Fruit fly (Drosophila melanogaster) whole organism, adult: Measurements from ENCODE around the gene CG13623.
A peak's percentile ranks its signal among the peaks of the same experiment; 100 is the strongest.

ENCODE experiments used
- CG11617 ChIP-seq: fragments of 200-800 bp; sonication (Bioruptor generic); optimal IDR thresholded peaks from 2 replicates; lab custom pipeline; 2017; ENCODE audit warnings: mild to moderate bottlenecking, missing biosample characterization, missing genetic modification reagents, missing genetic modification characterization
- CG14711 ChIP-seq: fragments of 200-800 bp; sonication (Bioruptor generic); optimal IDR thresholded peaks from 2 replicates; lab custom pipeline; 2018; ENCODE audit warnings: missing biosample characterization, mild to moderate bottlenecking, missing genetic modification characterization, moderate library complexity
- CG33017 ChIP-seq: fragments of 200-800 bp; sonication (Bioruptor generic); optimal IDR thresholded peaks from 2 replicates; lab custom pipeline; 2018; ENCODE audit warnings: missing biosample characterization, mild to moderate bottlenecking, missing genetic modification characterization, moderate library complexity
- CG5204 ChIP-seq: fragments of 200-800 bp; sonication (Bioruptor generic); optimal IDR thresholded peaks from 2 replicates; lab custom pipeline; 2016; ENCODE audit warnings: missing biosample characterization, missing genetic modification characterization
- CG7045 ChIP-seq: fragments of 200-800 bp; sonication (Bioruptor generic); optimal IDR thresholded peaks from 2 replicates; lab custom pipeline; 2017; ENCODE audit warnings: missing biosample characterization, mild to moderate bottlenecking, missing genetic modification characterization
- Hr96 ChIP-seq: fragments of 200-800 bp; sonication (Bioruptor generic); optimal IDR thresholded peaks from 2 replicates; lab custom pipeline; 2016; ENCODE audit warnings: missing biosample characterization, missing genetic modification characterization
- Mnt ChIP-seq: fragments of 200-800 bp; sonication (Bioruptor generic); optimal IDR thresholded peaks from 2 replicates; lab custom pipeline; 2016; ENCODE audit warnings: missing biosample characterization, mild to moderate bottlenecking, missing genetic modification characterization
- cic ChIP-seq: fragments of 200-800 bp; sonication (Bioruptor generic); optimal IDR thresholded peaks from 2 replicates; lab custom pipeline; 2017; ENCODE audit warnings: missing biosample characterization, mild to moderate bottlenecking, missing genetic modification characterization, moderate library complexity
- cnc ChIP-seq, 2 experiments: fragments of >200 bp; optimal IDR thresholded peaks; 2 replicates each; lab custom pipeline; 2017
- ovo ChIP-seq: fragments of 200-800 bp; sonication (Bioruptor generic); optimal IDR thresholded peaks from 2 replicates; lab custom pipeline; 2016; ENCODE audit warnings: missing biosample characterization, missing genetic modification characterization
- toe ChIP-seq: fragments of 200-800 bp; sonication (Bioruptor generic); optimal IDR thresholded peaks from 2 replicates; lab custom pipeline; 2016; ENCODE audit warnings: missing biosample characterization, missing genetic modification characterization

DNA sequence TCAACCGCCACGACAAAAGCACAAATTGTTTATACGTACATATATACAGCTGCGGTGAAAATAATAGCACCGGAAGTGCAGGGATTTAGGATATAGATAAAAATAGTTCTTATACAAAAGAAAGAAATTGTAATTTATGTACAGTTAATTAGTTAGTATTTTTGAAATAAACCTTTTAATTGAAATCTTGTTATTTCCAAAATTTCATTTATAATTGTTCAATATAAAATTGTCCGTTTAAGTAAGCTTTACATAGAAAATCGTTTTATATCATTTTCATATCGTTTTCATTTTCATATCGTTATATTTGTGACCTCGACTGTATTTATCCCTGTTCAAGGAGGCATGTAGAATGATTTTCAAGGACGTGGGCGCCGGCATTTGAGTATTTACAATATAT, 43.8 kb upstream of the CG13623 start:
- TF ChIP-seq cnc (optimal IDR thresholded peaks at IDR 0.05; lab: Kevin White, UChicago), result no peak
- peak; percentile 61 for TF ChIP-seq CG33017
- TF ChIP-seq Hr96, result no peak
- peak; percentile 38 for TF ChIP-seq CG14711 (tag; lab: Kevin White, UChicago)
- no peak for TF ChIP-seq cic (GFP tag; lab: Kevin White, UChicago)
- no peak for TF ChIP-seq toe (GFP tag; lab: Kevin White, UChicago)
- no peak for TF ChIP-seq ovo
- peak; percentile 45 for TF ChIP-seq CG11617 (GFP tag; lab: Kevin White, UChicago)
- peak; percentile 82 for TF ChIP-seq CG7045 (GFP tag; lab: Kevin White, UChicago)
- no peak for TF ChIP-seq CG5204
- TF ChIP-seq Mnt, result no peak
